Worm (Caenorhabditis elegans): ENCODE results near the gene grl-5.

The grl-5 gene

ce11 chrV:4432783-4433237 lies 18.3 kb upstream of the grl-5 start, which contains the start of gene Y47D7A.15:
Y47D7A.15 (minus strand) TSS chrV:4433187.
- TF ChIP-seq madf-3 (GFP tag; IDR thresholded peaks at IDR 0.05) (peak; percentile 64; the same call in 1 of the 2 replicates), tbx-9 (tag; optimal IDR thresholded peaks at IDR 0.05; ENCODE audit: borderline replicate concordance) (no peak), ztf-28 (GFP tag; IDR thresholded peaks at IDR 0.05) (no peak), mel-28 (tag; optimal IDR thresholded peaks at IDR 0.05; ENCODE audit: borderline replicate concordance) (no peak), die-1 (tag; optimal IDR thresholded peaks at IDR 0.05) (no peak), zfh-2 (GFP tag; conservative IDR thresholded peaks at IDR 0.05) (peak; percentile 85), nfya-1 (tag; optimal IDR thresholded peaks at IDR 0.05; ENCODE audit: borderline replicate concordance, insufficient read depth) (no peak), B0035.1 (tag; optimal IDR thresholded peaks at IDR 0.05) (no peak), F10E7.11 (tag; optimal IDR thresholded peaks at IDR 0.05) (no peak), egrh-3 (GFP tag; IDR thresholded peaks at IDR 0.05) (peak; percentile 95), repo-1 (tag; optimal IDR thresholded peaks at IDR 0.05) (no peak), F37B4.10 (GFP tag; IDR thresholded peaks at IDR 0.05) (0 out of 2 replicates have a peak, but pooled peaks have one; percentile 28), Y56A3A.18 (GFP tag; IDR thresholded peaks at IDR 0.05) (no peak), ztf-25 (GFP tag; IDR thresholded peaks at IDR 0.05) (0 out of 2 replicates have a peak, but pooled peaks have one; percentile 49)

- TF ChIP-seq zfh-2 (GFP tag; conservative IDR thresholded peaks at IDR 0.05) (peak; percentile 55), egrh-3 (GFP tag; IDR thresholded peaks at IDR 0.05) (peak; percentile 93)
These were observed 17.7 kb upstream of the grl-5 start for ce11 chrV:4432196-4432595.

DNA sequence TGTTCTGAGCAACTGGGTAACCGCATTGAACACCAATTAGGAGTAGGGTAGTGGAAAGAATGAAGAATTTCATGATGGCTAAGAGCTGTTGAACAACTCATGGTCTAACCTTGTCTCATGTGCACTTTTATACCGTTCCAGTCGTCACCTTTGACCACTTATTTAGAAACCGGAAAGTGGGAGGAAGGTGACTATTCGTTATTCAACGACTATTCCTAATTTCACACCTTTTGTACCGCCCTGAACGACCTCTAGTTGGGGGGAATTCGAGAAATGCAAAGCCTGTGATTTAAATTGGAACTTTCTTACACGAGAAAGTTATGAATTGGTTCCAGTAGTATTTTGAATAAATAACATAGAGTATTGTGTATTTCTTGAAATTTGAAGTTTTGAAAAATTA lies 15.1 kb upstream of the grl-5 start, which contains the start of gene Y47D7A.12:
TSS of gene Y47D7A.12 (minus strand) at position 101 of the 400 bp plus-strand sequence.
- TF ChIP-seq lsy-27 (tag; optimal IDR thresholded peaks at IDR 0.05; ENCODE audit: borderline replicate concordance, insufficient read depth), result no peak
- TF ChIP-seq F22D6.2 (tag; optimal IDR thresholded peaks at IDR 0.05), result no peak
- no peak for TF ChIP-seq hrde-1 (tag; optimal IDR thresholded peaks at IDR 0.05; ENCODE audit: borderline replicate concordance)
- TF ChIP-seq egrh-3 (GFP tag; IDR thresholded peaks at IDR 0.05), result no peak
- no peak for TF ChIP-seq attf-5 (GFP tag; optimal IDR thresholded peaks at IDR 0.05)
- TF ChIP-seq tbp1 (GFP tag; optimal IDR thresholded peaks at IDR 0.05), result no peak
- no peak for TF ChIP-seq D2030.7 (GFP tag; IDR thresholded peaks at IDR 0.05)
- no peak for TF ChIP-seq Y56A3A.18 (GFP tag; IDR thresholded peaks at IDR 0.05)
- TF ChIP-seq egl-44 (GFP tag; IDR thresholded peaks at IDR 0.05), result no peak
- TF ChIP-seq snpc-1.1 (tag; optimal IDR thresholded peaks at IDR 0.05; ENCODE audit: insufficient read depth), result no peak
- TF ChIP-seq C17E4.6 (GFP tag; IDR thresholded peaks at IDR 0.05), result no peak
- TF ChIP-seq nhr-27 (tag; optimal IDR thresholded peaks at IDR 0.05), result no peak

- TF ChIP-seq lin-40 (tag; optimal IDR thresholded peaks at IDR 0.05) (no peak), ceh-27 (GFP tag; optimal IDR thresholded peaks at IDR 0.05) (no peak), lag-1 (GFP tag; IDR thresholded peaks at IDR 0.05) (no peak), Y53F4B.3 (GFP tag; IDR thresholded peaks at IDR 0.05) (no peak), ZK185.1 (tag; optimal IDR thresholded peaks at IDR 0.05; ENCODE audit: poor library complexity, severe bottlenecking) (no peak), attf-5 (GFP tag; optimal IDR thresholded peaks at IDR 0.05) (no peak), lin-26 (GFP tag; IDR thresholded peaks at IDR 0.05) (no peak), egl-18 (GFP tag; IDR thresholded peaks at IDR 0.05) (no peak), ccch-3 (GFP tag; optimal IDR thresholded peaks at IDR 0.05) (no peak), rec-8 (tag; optimal IDR thresholded peaks at IDR 0.05) (no peak), ztf-22 (GFP tag; optimal IDR thresholded peaks at IDR 0.05) (no peak), xnd-1 (tag; optimal IDR thresholded peaks at IDR 0.05) (no peak), madf-8 (GFP tag; conservative IDR thresholded peaks at IDR 0.05) (no peak), F49E8.2 (tag; optimal IDR thresholded peaks at IDR 0.05; ENCODE audit: insufficient read depth) (no peak)
These were observed 13.7 kb upstream of the grl-5 start, which contains the start of gene Y47D7A.11 for ce11 chrV:4428202-4428601. Y47D7A.11 (minus strand) TSS chrV:4428302.

Measured in whole organism, young adult.